Worm (Caenorhabditis elegans) whole organism, late embryonic: ENCODE data around the gene F19C6.4.

ENCODE experiments used
- fkh-10 ChIP-seq: fragments of 150-350 bp; optimal IDR thresholded peaks from 2 replicates; lab custom pipeline; 2014; ENCODE audit warnings: missing biosample characterization, missing genetic modification reagents, missing genetic modification characterization
- npax-4 ChIP-seq: sonication (generic microtip); optimal IDR thresholded peaks from 2 replicates; lab custom pipeline; 2016; ENCODE audit warnings: missing genetic modification characterization, missing compliant biosample characterization

- no peak for TF ChIP-seq fkh-10 (GFP tag; lab: Kevin White, UChicago)
- TF ChIP-seq npax-4 (tag; lab: Kevin White, UChicago), result no peak
Measured at ce11 chrX:9999599-10000201, 18.1 kb downstream of the F19C6.4 start.
